Fruit fly (Drosophila melanogaster) whole organism: ENCODE data around the gene AspRS-m.

Source experiments
- CG8478 ChIP-seq: fragments of >200 bp; optimal IDR thresholded peaks from 2 replicates; lab custom pipeline; 2018; ENCODE audit warnings: inconsistent platforms
- Dll ChIP-seq: fragments of >200 bp; optimal IDR thresholded peaks from 2 replicates; lab custom pipeline; 2017
- EcR ChIP-seq, 2 experiments: fragments of >200 bp; optimal IDR thresholded peaks; 2 replicates each; lab custom pipeline; 2017; ENCODE audit warnings: missing biosample characterization in 2 of 2, missing genetic modification characterization in 2 of 2, missing genetic modification reagents in 2 of 2
- psq ChIP-seq: fragments of >200 bp; optimal IDR thresholded peaks from 2 replicates; lab custom pipeline; 2017
- usp ChIP-seq: fragments of >200 bp; optimal IDR thresholded peaks from 2 replicates; lab custom pipeline; 2017; ENCODE audit warnings: missing biosample characterization, missing genetic modification characterization, mixed read lengths

DNA sequence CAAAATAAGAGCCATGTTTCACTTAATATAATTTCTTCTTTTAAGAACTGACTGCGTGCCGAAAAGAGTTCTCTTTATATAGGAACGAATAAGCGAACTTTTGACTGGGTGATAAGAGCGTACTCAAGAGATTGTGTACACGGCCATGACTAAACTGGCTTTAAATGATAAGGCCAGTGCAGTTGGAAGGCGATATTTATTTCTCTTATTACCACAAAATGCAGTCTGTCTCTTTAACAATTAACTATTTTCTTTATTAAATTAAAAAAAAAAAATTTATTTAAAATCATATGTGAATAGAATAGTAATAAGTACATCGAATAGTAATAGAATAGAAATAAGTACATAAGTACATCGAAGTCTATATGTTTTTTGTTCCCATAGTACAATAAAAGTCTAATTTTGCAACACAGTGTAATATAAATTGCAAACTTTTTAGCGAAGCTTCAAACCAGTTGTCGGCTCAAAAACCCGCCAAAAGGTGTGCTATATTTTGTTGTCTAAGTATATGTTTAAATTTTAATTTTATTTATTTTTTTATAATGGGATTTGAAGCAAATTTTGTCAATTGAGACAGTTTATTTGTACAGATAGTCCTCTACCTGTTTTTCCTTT lies 25.5 kb downstream of the AspRS-m start, which contains the start of gene CG31810:
- TF ChIP-seq EcR (GFP tag; optimal IDR thresholded peaks at IDR 0.05; lab: Kevin White, UChicago), result no peak
- TF ChIP-seq CG8478 (lab: Kevin White, UChicago), result no peak
- TF ChIP-seq psq, result no peak
- no peak for TF ChIP-seq usp
- TF ChIP-seq Dll, result no peak
